Worm (Caenorhabditis elegans) whole organism, early embryonic: ENCODE data around the gene Y51H7C.8.

Experiments
- B0310.2 ChIP-seq: sonication (generic microtip); optimal IDR thresholded peaks from 2 replicates; lab custom pipeline; 2016; ENCODE audit warnings: mild to moderate bottlenecking, missing genetic modification characterization, missing compliant biosample characterization
- F13C5.2 ChIP-seq: sonication (generic microtip); optimal IDR thresholded peaks from 2 replicates; lab custom pipeline; 2017; ENCODE audit warnings: mild to moderate bottlenecking, missing genetic modification characterization, inconsistent platforms, missing compliant biosample characterization
- ama-1 ChIP-seq: fragments of 150-350 bp; optimal IDR thresholded peaks from 2 replicates; lab custom pipeline; 2014
- ceh-36 ChIP-seq: sonication (generic microtip); optimal IDR thresholded peaks from 2 replicates; lab custom pipeline; 2016; ENCODE audit warnings: missing genetic modification characterization, inconsistent platforms, missing compliant biosample characterization
- ets-7 ChIP-seq: sonication (generic microtip); optimal IDR thresholded peaks from 2 replicates; lab custom pipeline; 2016; ENCODE audit warnings: missing genotype, missing genetic modification characterization, missing compliant biosample characterization
- flt-1 ChIP-seq: fragments of 200-800 bp; sonication (Bioruptor generic); IDR thresholded peaks from 2 replicates; pipeline ENCODE4 v1.3.6; 2022; ENCODE audit warnings: missing genetic modification characterization, missing compliant biosample characterization
- hmbx-1 ChIP-seq: sonication (generic microtip); optimal IDR thresholded peaks from 2 replicates; lab custom pipeline; 2016; ENCODE audit warnings: mild to moderate bottlenecking, missing genetic modification characterization, missing compliant biosample characterization
- hmg-4 ChIP-seq: fragments of 200-800 bp; sonication (Bioruptor generic); optimal IDR thresholded peaks from 2 replicates; lab custom pipeline; 2018; ENCODE audit warnings: mild to moderate bottlenecking, missing genetic modification characterization, missing compliant biosample characterization
- hnd-1 ChIP-seq: sonication (generic microtip); optimal IDR thresholded peaks from 2 replicates; lab custom pipeline; 2016; ENCODE audit warnings: missing genetic modification characterization, missing compliant biosample characterization
- scrt-1 ChIP-seq: fragments of 200-800 bp; sonication (Bioruptor generic); IDR thresholded peaks from 2 replicates; pipeline ENCODE4 v1.3.6; 2022; ENCODE audit warnings: missing genetic modification characterization, missing compliant biosample characterization
- sea-1 ChIP-seq: fragments of 200-800 bp; sonication (Bioruptor generic); conservative IDR thresholded peaks from 2 replicates; pipeline ENCODE4 v1.3.6; 2022; ENCODE audit warnings: missing genetic modification characterization, missing compliant biosample characterization
- tbx-11 ChIP-seq: fragments of 200-800 bp; sonication (Bioruptor generic); IDR thresholded peaks from 2 replicates; pipeline ENCODE4 v1.3.6; 2022; ENCODE audit warnings: missing genetic modification characterization, missing compliant biosample characterization
- tbx-37 ChIP-seq: fragments of 200-800 bp; sonication (Bioruptor generic); conservative IDR thresholded peaks from 2 replicates; pipeline ENCODE4 v1.3.6; 2022; ENCODE audit warnings: missing genetic modification reagents, missing genetic modification characterization, missing compliant biosample characterization
- tra-4 ChIP-seq: sonication (generic microtip); optimal IDR thresholded peaks from 2 replicates; lab custom pipeline; 2017; ENCODE audit warnings: missing genetic modification characterization, missing compliant biosample characterization

- TF ChIP-seq scrt-1 (no peak), hmbx-1 (tag; lab: Kevin White, UChicago) (no peak), sea-1 (GFP tag; lab: Robert Waterston, UW) (no peak), tbx-11 (no peak), ama-1 (lab: Kevin White, UChicago) (no peak), B0310.2 (tag; lab: Kevin White, UChicago) (no peak), ets-7 (tag; lab: Kevin White, UChicago) (no peak), hmg-4 (GFP tag; lab: Kevin White, UChicago) (no peak), flt-1 (no peak), tbx-37 (GFP tag; lab: Robert Waterston, UW) (no peak), ceh-36 (tag; lab: Kevin White, UChicago) (no peak), tra-4 (tag; lab: Kevin White, UChicago) (no peak), hnd-1 (tag; lab: Kevin White, UChicago) (no peak), F13C5.2 (tag; lab: Kevin White, UChicago) (no peak)
Measured at ce11 chrII:1372966-1373365, 28.6 kb upstream of the Y51H7C.8 start.
